Worm (Caenorhabditis elegans): ENCODE measurements around the gene F13H8.12.

Gene F13H8.12

ce11 chrII:6269805-6270414 is 7.6 kb downstream of the F13H8.12 start, which contains the start of gene F13H8.2 (continued):
- TF ChIP-seq ceh-40 (GFP tag; IDR thresholded peaks at IDR 0.05) (0 out of 2 replicates have a peak, but pooled peaks have one; percentile 10), ccch-3 (GFP tag; optimal IDR thresholded peaks at IDR 0.05) (no peak), nhr-90 (tag; optimal IDR thresholded peaks at IDR 0.05) (no peak), mxl-1 (tag; optimal IDR thresholded peaks at IDR 0.05) (no peak), unc-130 (GFP tag; optimal IDR thresholded peaks at IDR 0.05) (no peak), let-526 (GFP tag; IDR thresholded peaks at IDR 0.05) (0 out of 2 replicates have a peak, but pooled peaks have one; percentile 9), ceh-91 (GFP tag; IDR thresholded peaks at IDR 0.05) (peak; percentile 78), unc-62 (GFP tag; optimal IDR thresholded peaks at IDR 0.05) (no peak), hsf-1 (GFP tag; IDR thresholded peaks at IDR 0.05) (peak; percentile 37; the same call in 1 of the 2 replicates)

ce11 chrII:6273916-6274315 is 11.6 kb downstream of the F13H8.12 start, which contains the start of gene bpl-1:
bpl-1 (plus strand) TSS chrII:6274216.
- TF ChIP-seq nfyb-1 (GFP tag; IDR thresholded peaks at IDR 0.05) (0 out of 2 replicates have a peak, but pooled peaks have one; percentile 15), T26A5.8 (tag; optimal IDR thresholded peaks at IDR 0.05) (no peak), snpc-1.3 (tag; optimal IDR thresholded peaks at IDR 0.05; ENCODE audit: insufficient read depth) (no peak)

ce11 chrII:6281002-6281401 is 18.7 kb downstream of the F13H8.12 start, which contains the start of gene scly-1:
scly-1 (minus strand) TSS chrII:6281102.
- TF ChIP-seq tlf-1 (GFP tag; optimal IDR thresholded peaks at IDR 0.05) (no peak), dpff-1 (tag; optimal IDR thresholded peaks at IDR 0.05) (no peak), ztf-25 (GFP tag; IDR thresholded peaks at IDR 0.05) (no peak), ccch-3 (GFP tag; optimal IDR thresholded peaks at IDR 0.05) (no peak), tbp1 (GFP tag; optimal IDR thresholded peaks at IDR 0.05) (no peak), D2030.7 (GFP tag; IDR thresholded peaks at IDR 0.05) (no peak), T07F8.4 (tag; optimal IDR thresholded peaks at IDR 0.05) (no peak), nfya-1 (tag; optimal IDR thresholded peaks at IDR 0.05; ENCODE audit: borderline replicate concordance, insufficient read depth) (no peak), ztf-28 (GFP tag; IDR thresholded peaks at IDR 0.05) (no peak), unc-62 (GFP tag; optimal IDR thresholded peaks at IDR 0.05) (no peak), hsf-1 (GFP tag; IDR thresholded peaks at IDR 0.05) (no peak), nfya-2 (GFP tag; IDR thresholded peaks at IDR 0.05) (no peak), lin-54 (GFP tag; optimal IDR thresholded peaks at IDR 0.05) (no peak), Y95B8A.8 (GFP tag; IDR thresholded peaks at IDR 0.05) (no peak), akir-1 (GFP tag; optimal IDR thresholded peaks at IDR 0.05) (no peak), ets-4 (GFP tag; optimal IDR thresholded peaks at IDR 0.05) (no peak), Y67H2A.10 (GFP tag; conservative IDR thresholded peaks at IDR 0.05) (no peak), sdz-38 (tag; optimal IDR thresholded peaks at IDR 0.05) (no peak)

ce11 chrII:6281903-6282302 is 19.6 kb downstream of the F13H8.12 start:
- TF ChIP-seq efl-1 (GFP tag; optimal IDR thresholded peaks at IDR 0.05) (no peak), nhr-80 (tag; optimal IDR thresholded peaks at IDR 0.05) (peak; percentile 13)

- TF ChIP-seq Y56A3A.18 (GFP tag; IDR thresholded peaks at IDR 0.05) (no peak), K12H6.12 (tag; optimal IDR thresholded peaks at IDR 0.05) (no peak), C17E4.6 (GFP tag; IDR thresholded peaks at IDR 0.05) (no peak), nhr-80 (tag; optimal IDR thresholded peaks at IDR 0.05) (peak; percentile 51), dpl-1 (GFP tag; optimal IDR thresholded peaks at IDR 0.05) (no peak), hmg-20 (GFP tag; IDR thresholded peaks at IDR 0.05) (no peak)
Measured at ce11 chrII:6283074-6283473, 20.8 kb downstream of the F13H8.12 start, which contains the start of gene F13H8.1. F13H8.1 (plus strand) TSS chrII:6283384.
